Worm (Caenorhabditis elegans) whole organism, late embryonic: ENCODE results near the gene Y53C12A.11.

Experiments used
- ceh-45 ChIP-seq: fragments of 200-800 bp; sonication (Bioruptor generic); IDR thresholded peaks from 2 replicates; pipeline ENCODE4 v1.3.6; 2022; ENCODE audit warnings: missing genetic modification reagents, missing genetic modification characterization, missing compliant biosample characterization
- lin-11 ChIP-seq: fragments of 200-800 bp; sonication (Bioruptor generic); optimal IDR thresholded peaks from 2 replicates; lab custom pipeline; 2018; ENCODE audit warnings: mild to moderate bottlenecking, missing genetic modification characterization, missing compliant biosample characterization
- madf-2 ChIP-seq: sonication (generic microtip); optimal IDR thresholded peaks from 2 replicates; lab custom pipeline; 2017; ENCODE audit warnings: missing genetic modification characterization, missing compliant biosample characterization
- nhr-11 ChIP-seq: fragments of 150-350 bp; optimal IDR thresholded peaks from 2 replicates; lab custom pipeline; 2014; ENCODE audit warnings: missing biosample characterization, missing genetic modification characterization
- unc-42 ChIP-seq: sonication (generic microtip); optimal IDR thresholded peaks from 2 replicates; lab custom pipeline; 2016; ENCODE audit warnings: missing genotype, missing genetic modification characterization, missing compliant biosample characterization
- zip-5 ChIP-seq: sonication (generic microtip); optimal IDR thresholded peaks from 2 replicates; lab custom pipeline; 2016; ENCODE audit warnings: missing genetic modification characterization, missing compliant biosample characterization

ce11 chrII:9691839-9692238 is 26.7 kb downstream of the Y53C12A.11 start, which contains the start of gene nlp-11:
- TF ChIP-seq madf-2 (tag; lab: Kevin White, UChicago) (no peak), zip-5 (tag; lab: Kevin White, UChicago) (no peak), unc-42 (no peak), nhr-11 (no peak), lin-11 (tag; lab: Kevin White, UChicago) (no peak), ceh-45 (no peak)
